Worm (Caenorhabditis elegans) whole organism, young adult: ENCODE results near the gene F21C10.13.

Experiments used
- B0261.1 ChIP-seq: sonication (generic microtip); optimal IDR thresholded peaks from 2 replicates; lab custom pipeline; 2016; ENCODE audit warnings: mild to moderate bottlenecking, missing genetic modification characterization, moderate library complexity, missing compliant biosample characterization
- D2030.7 ChIP-seq: fragments of 200-800 bp; sonication (Bioruptor generic); IDR thresholded peaks from 2 replicates; pipeline ENCODE4 v1.3.6; 2022; ENCODE audit warnings: missing genetic modification reagents, missing genetic modification characterization, missing compliant biosample characterization
- F49E8.2 ChIP-seq: sonication (generic microtip); optimal IDR thresholded peaks from 3 replicates; lab custom pipeline; 2017; ENCODE audit warnings: missing genetic modification characterization, mild to moderate bottlenecking, missing compliant biosample characterization, antibody characterized with exemption, moderate library complexity; ENCODE audit not compliant: insufficient read depth
- F55B11.4 ChIP-seq: sonication (generic microtip); optimal IDR thresholded peaks from 2 replicates; lab custom pipeline; 2016; ENCODE audit warnings: missing compliant biosample characterization, missing genetic modification characterization, borderline replicate concordance; ENCODE audit not compliant: insufficient read depth
- F57A8.1 ChIP-seq: fragments of 200-800 bp; sonication (Bioruptor generic); optimal IDR thresholded peaks from 2 replicates; lab custom pipeline; 2018; ENCODE audit warnings: mild to moderate bottlenecking, missing genetic modification characterization, moderate library complexity, missing compliant biosample characterization
- F57C9.4 ChIP-seq: sonication (generic microtip); optimal IDR thresholded peaks from 2 replicates; lab custom pipeline; 2017; ENCODE audit warnings: mild to moderate bottlenecking, missing genetic modification characterization, missing compliant biosample characterization
- K11D2.4 ChIP-seq: fragments of 200-800 bp; sonication (Bioruptor generic); IDR thresholded peaks from 2 replicates; pipeline ENCODE4 v1.3.6; 2022; ENCODE audit warnings: missing genetic modification reagents, missing genetic modification characterization, missing compliant biosample characterization
- T07F8.4 ChIP-seq: sonication (generic microtip); optimal IDR thresholded peaks from 2 replicates; lab custom pipeline; 2016; ENCODE audit warnings: mild to moderate bottlenecking, missing genetic modification characterization, moderate library complexity, missing compliant biosample characterization
- T26A5.8 ChIP-seq: sonication (generic microtip); optimal IDR thresholded peaks from 2 replicates; lab custom pipeline; 2016; ENCODE audit warnings: missing genetic modification characterization, missing compliant biosample characterization
- Y53F4B.3 ChIP-seq: fragments of 200-800 bp; sonication (Bioruptor generic); IDR thresholded peaks from 2 replicates; pipeline ENCODE4 v1.3.6; 2022; ENCODE audit warnings: missing genetic modification reagents, missing genetic modification characterization, missing compliant biosample characterization
- Y56A3A.18 ChIP-seq: fragments of 200-800 bp; sonication (Bioruptor generic); IDR thresholded peaks from 2 replicates; pipeline ENCODE4 v1.3.6; 2022; ENCODE audit warnings: missing genetic modification reagents, missing genetic modification characterization, missing compliant biosample characterization
- ZK185.1 ChIP-seq: sonication (generic microtip); optimal IDR thresholded peaks from 2 replicates; lab custom pipeline; 2016; ENCODE audit warnings: mild to moderate bottlenecking, missing genetic modification characterization, missing compliant biosample characterization; ENCODE audit not compliant: poor library complexity, severe bottlenecking
- akir-1 ChIP-seq: fragments of 200-800 bp; sonication (Bioruptor generic); optimal IDR thresholded peaks from 2 replicates; lab custom pipeline; 2018; ENCODE audit warnings: mild to moderate bottlenecking, missing genetic modification characterization, moderate library complexity, missing compliant biosample characterization
- athp-1 ChIP-seq: sonication (generic microtip); optimal IDR thresholded peaks from 2 replicates; lab custom pipeline; 2017; ENCODE audit warnings: mild to moderate bottlenecking, missing genetic modification characterization, missing compliant biosample characterization
- attf-5 ChIP-seq: fragments of 200-800 bp; sonication (Bioruptor generic); optimal IDR thresholded peaks from 2 replicates; lab custom pipeline; 2018; ENCODE audit warnings: mild to moderate bottlenecking, missing genetic modification characterization, missing compliant biosample characterization
- bed-1 ChIP-seq: fragments of 200-800 bp; sonication (Bioruptor generic); IDR thresholded peaks from 2 replicates; pipeline ENCODE4 v1.3.6; 2022; ENCODE audit warnings: missing genetic modification reagents, missing genetic modification characterization, missing compliant biosample characterization
- cebp-1 ChIP-seq, 2 experiments: fragments of 200-800 bp in 1 of 2; sonication (Bioruptor generic) in 1 of 2; sonication (generic microtip) in 1 of 2; IDR thresholded peaks in 1 of 2; optimal IDR thresholded peaks in 1 of 2; 2 replicates each; pipeline versions ENCODE4 v1.3.6 to Lab custom; 2017 to 2022; ENCODE audit warnings: missing compliant biosample characterization in 2 of 2, missing genetic modification characterization in 2 of 2, mild to moderate bottlenecking in 1 of 2, missing genetic modification reagents in 1 of 2, moderate library complexity in 1 of 2
- dox-1 ChIP-seq: fragments of 200-800 bp; sonication (Bioruptor generic); IDR thresholded peaks from 2 replicates; pipeline ENCODE4 v1.3.6; 2022; ENCODE audit warnings: missing genetic modification reagents, missing genetic modification characterization, missing compliant biosample characterization
- dpff-1 ChIP-seq: sonication (generic microtip); optimal IDR thresholded peaks from 2 replicates; lab custom pipeline; 2017; ENCODE audit warnings: mild to moderate bottlenecking, missing genetic modification characterization, missing compliant biosample characterization
- egl-18 ChIP-seq: fragments of 200-800 bp; sonication (Bioruptor generic); IDR thresholded peaks from 2 replicates; pipeline ENCODE4 v1.3.6; 2022; ENCODE audit warnings: missing genetic modification reagents, missing genetic modification characterization, missing compliant biosample characterization
- ets-4 ChIP-seq: fragments of 200-800 bp; sonication (Bioruptor generic); optimal IDR thresholded peaks from 2 replicates; lab custom pipeline; 2018; ENCODE audit warnings: mild to moderate bottlenecking, missing genetic modification characterization, missing compliant biosample characterization
- him-1 ChIP-seq: sonication (generic microtip); optimal IDR thresholded peaks from 2 replicates; lab custom pipeline; 2016; ENCODE audit warnings: missing genotype, missing genetic modification reagents, missing genetic modification characterization, missing compliant biosample characterization
- hmg-20 ChIP-seq: fragments of 200-800 bp; sonication (Bioruptor generic); IDR thresholded peaks from 2 replicates; pipeline ENCODE4 v1.3.6; 2022; ENCODE audit warnings: missing genetic modification reagents, missing genetic modification characterization, missing compliant biosample characterization
- hsf-1 ChIP-seq: fragments of 200-800 bp; sonication (Bioruptor generic); IDR thresholded peaks from 2 replicates; pipeline ENCODE4 v1.3.6; 2022; ENCODE audit warnings: missing genetic modification reagents, missing genetic modification characterization, missing compliant biosample characterization
- let-526 ChIP-seq: fragments of 200-800 bp; sonication (Bioruptor generic); IDR thresholded peaks from 2 replicates; pipeline ENCODE4 v1.3.6; 2022; ENCODE audit warnings: missing genetic modification reagents, missing genetic modification characterization, missing compliant biosample characterization
- let-607 ChIP-seq, 2 experiments: fragments of 200-800 bp in 1 of 2; sonication (Bioruptor generic) in 1 of 2; sonication (generic microtip) in 1 of 2; optimal IDR thresholded peaks; 2 replicates each; lab custom pipeline; 2016 to 2018; ENCODE audit warnings: mild to moderate bottlenecking in 2 of 2, missing compliant biosample characterization in 2 of 2, missing genetic modification characterization in 2 of 2, moderate library complexity in 2 of 2, missing genotype in 1 of 2
- lin-26 ChIP-seq: fragments of 200-800 bp; sonication (Bioruptor generic); IDR thresholded peaks from 2 replicates; pipeline ENCODE4 v1.3.6; 2022; ENCODE audit warnings: missing genetic modification reagents, missing genetic modification characterization, missing compliant biosample characterization
- lin-40 ChIP-seq: sonication (generic microtip); optimal IDR thresholded peaks from 2 replicates; lab custom pipeline; 2016; ENCODE audit warnings: missing genetic modification characterization, mild to moderate bottlenecking, missing compliant biosample characterization, missing genotype, missing genetic modification reagents
- lsy-27 ChIP-seq: sonication (generic microtip); optimal IDR thresholded peaks from 2 replicates; lab custom pipeline; 2017; ENCODE audit warnings: missing genetic modification characterization, mild to moderate bottlenecking, missing compliant biosample characterization, antibody characterized with exemption, missing genotype, borderline replicate concordance; ENCODE audit not compliant: insufficient read depth
- madf-8 ChIP-seq: fragments of 200-800 bp; sonication (Bioruptor generic); conservative IDR thresholded peaks from 2 replicates; pipeline ENCODE4 v1.3.6; 2022; ENCODE audit warnings: missing genetic modification reagents, missing genetic modification characterization, missing compliant biosample characterization
- mcd-1 ChIP-seq: fragments of 200-800 bp; sonication (Bioruptor generic); IDR thresholded peaks from 2 replicates; pipeline ENCODE4 v1.3.6; 2022; ENCODE audit warnings: missing genetic modification reagents, missing genetic modification characterization, missing compliant biosample characterization
- nfyb-1 ChIP-seq: fragments of 200-800 bp; sonication (Bioruptor generic); IDR thresholded peaks from 2 replicates; pipeline ENCODE4 v1.3.6; 2022; ENCODE audit warnings: missing genetic modification reagents, missing genetic modification characterization, missing compliant biosample characterization
- nhr-179 ChIP-seq: sonication (generic microtip); optimal IDR thresholded peaks from 2 replicates; lab custom pipeline; 2016; ENCODE audit warnings: mild to moderate bottlenecking, missing genetic modification characterization, missing compliant biosample characterization
- nhr-27 ChIP-seq: fragments of 200-800 bp; sonication (Bioruptor generic); optimal IDR thresholded peaks from 2 replicates; lab custom pipeline; 2018; ENCODE audit warnings: mild to moderate bottlenecking, missing genetic modification characterization, moderate library complexity, missing compliant biosample characterization
- nhr-80 ChIP-seq: sonication (generic microtip); optimal IDR thresholded peaks from 2 replicates; lab custom pipeline; 2016; ENCODE audit warnings: missing genetic modification characterization, missing compliant biosample characterization
- nhr-90 ChIP-seq: sonication (generic microtip); optimal IDR thresholded peaks from 2 replicates; lab custom pipeline; 2016; ENCODE audit warnings: missing genotype, mild to moderate bottlenecking, missing genetic modification characterization, missing compliant biosample characterization
- snpc-4 ChIP-seq, 5 experiments: fragments of 150-350 bp in 1 of 5; sonication (generic microtip) in 4 of 5; optimal IDR thresholded peaks; 2 replicates each; lab custom pipeline; 2014 to 2018; ENCODE audit warnings: missing genetic modification characterization in 5 of 5, missing biosample characterization in 3 of 5, antibody characterized with exemption in 2 of 5, mild to moderate bottlenecking in 2 of 5, missing compliant biosample characterization in 2 of 5, missing genotype in 2 of 5, moderate library complexity in 2 of 5, missing genetic modification reagents in 1 of 5
- tbp1 ChIP-seq: fragments of 200-800 bp; sonication (Bioruptor generic); optimal IDR thresholded peaks from 2 replicates; lab custom pipeline; 2018; ENCODE audit warnings: mild to moderate bottlenecking, missing genetic modification characterization, missing compliant biosample characterization
- unc-62 ChIP-seq: fragments of 150-350 bp; optimal IDR thresholded peaks from 2 replicates; lab custom pipeline; 2014; ENCODE audit warnings: missing biosample characterization, missing genetic modification reagents, missing genetic modification characterization
- zim-3 ChIP-seq: sonication (generic microtip); optimal IDR thresholded peaks from 2 replicates; lab custom pipeline; 2017; ENCODE audit warnings: mild to moderate bottlenecking, missing genetic modification characterization, moderate library complexity, missing compliant biosample characterization
- ztf-18 ChIP-seq: sonication (generic microtip); optimal IDR thresholded peaks from 2 replicates; lab custom pipeline; 2016; ENCODE audit warnings: missing genotype, mild to moderate bottlenecking, missing genetic modification characterization, missing compliant biosample characterization
- ztf-22 ChIP-seq: fragments of 200-800 bp; sonication (Bioruptor generic); optimal IDR thresholded peaks from 2 replicates; lab custom pipeline; 2018; ENCODE audit warnings: mild to moderate bottlenecking, missing genetic modification characterization, moderate library complexity, missing compliant biosample characterization
- ztf-25 ChIP-seq: fragments of 200-800 bp; sonication (Bioruptor generic); IDR thresholded peaks from 2 replicates; pipeline ENCODE4 v1.3.6; 2022; ENCODE audit warnings: missing genetic modification reagents, missing genetic modification characterization, missing compliant biosample characterization
- ztf-3 ChIP-seq: fragments of 200-800 bp; sonication (Bioruptor generic); optimal IDR thresholded peaks from 2 replicates; lab custom pipeline; 2018; ENCODE audit warnings: mild to moderate bottlenecking, missing genetic modification characterization, missing compliant biosample characterization
- ztf-6 ChIP-seq: fragments of 200-800 bp; sonication (Bioruptor generic); IDR thresholded peaks from 2 replicates; pipeline ENCODE4 v1.3.6; 2022; ENCODE audit warnings: missing genetic modification reagents, missing genetic modification characterization, missing compliant biosample characterization

Gene F21C10.13

ce11 chrV:9078815-9079525, 43.1 kb upstream of the F21C10.13 start (continued):
- no peak for TF ChIP-seq egl-18 (GFP tag; lab: Robert Waterston, UW)
- TF ChIP-seq B0261.1 (tag; lab: Kevin White, UChicago) = no peak
- TF ChIP-seq F57A8.1 = no peak
- no peak for TF ChIP-seq bed-1 (GFP tag; lab: Robert Waterston, UW)
- TF ChIP-seq ztf-25 (GFP tag; lab: Robert Waterston, UW) = no peak
- TF ChIP-seq lsy-27 (tag; lab: Kevin White, UChicago) = no peak
- TF ChIP-seq F57C9.4 (tag; lab: Kevin White, UChicago) = no peak
- TF ChIP-seq attf-5 (GFP tag; lab: Kevin White, UChicago) = peak; percentile 29
- TF ChIP-seq akir-1 (GFP tag; lab: Kevin White, UChicago) = no peak
- no peak for TF ChIP-seq K11D2.4 (GFP tag; lab: Robert Waterston, UW)
- no peak for TF ChIP-seq zim-3 (tag; lab: Kevin White, UChicago)
- TF ChIP-seq nhr-179 (tag; lab: Kevin White, UChicago) = no peak
- TF ChIP-seq ets-4 (GFP tag; lab: Kevin White, UChicago) = no peak
- TF ChIP-seq ztf-3 (GFP tag; lab: Kevin White, UChicago) = no peak
- TF ChIP-seq ztf-6 (GFP tag; lab: Robert Waterston, UW) = no peak
- no peak for TF ChIP-seq Y56A3A.18 (GFP tag; lab: Robert Waterston, UW)
- TF ChIP-seq ztf-18 (tag; lab: Kevin White, UChicago) = no peak
- TF ChIP-seq lin-26 (GFP tag; lab: Robert Waterston, UW) = no peak
- no peak for TF ChIP-seq nfyb-1 (GFP tag; lab: Robert Waterston, UW)
- TF ChIP-seq hsf-1 (GFP tag; lab: Robert Waterston, UW) = no peak
- peak in 1 of 2 experiments; percentile 31 for TF ChIP-seq let-607 (tag; optimal IDR thresholded peaks at IDR 0.05; lab: Kevin White, UChicago)
- TF ChIP-seq dox-1 (GFP tag; lab: Robert Waterston, UW) = peak; percentile 49; the same call in 1 of the 2 replicates
- no peak for TF ChIP-seq F55B11.4
- no peak for TF ChIP-seq F49E8.2
- no peak for TF ChIP-seq him-1
- no peak for TF ChIP-seq athp-1 (tag; lab: Kevin White, UChicago)
- no peak for TF ChIP-seq Y53F4B.3 (GFP tag; lab: Robert Waterston, UW)
- TF ChIP-seq nhr-90 = peak; percentile 61
- TF ChIP-seq snpc-4 (GFP tag; optimal IDR thresholded peaks at IDR 0.05; lab: Kevin White, UChicago) = no peak
- peak in 1 of 4 experiments; percentile 1 for TF ChIP-seq snpc-4 (tag; optimal IDR thresholded peaks at IDR 0.05; lab: Kevin White, UChicago)
- no peak for TF ChIP-seq dpff-1
- TF ChIP-seq T07F8.4 = no peak
- no peak for TF ChIP-seq hmg-20 (GFP tag; lab: Robert Waterston, UW)
- no peak for TF ChIP-seq T26A5.8 (tag; lab: Kevin White, UChicago)
- peak; percentile 88 for TF ChIP-seq nhr-80 (tag; lab: Kevin White, UChicago)
- TF ChIP-seq unc-62 (GFP tag; lab: Kevin White, UChicago) = peak; percentile 19
- TF ChIP-seq D2030.7 (GFP tag; lab: Robert Waterston, UW) = no peak

ce11 chrV:9079965-9080432, 42.1 kb upstream of the F21C10.13 start:
- TF ChIP-seq ztf-22 (GFP tag; lab: Kevin White, UChicago) = peak; percentile 87
- peak; percentile 21 for TF ChIP-seq lin-40 (tag; lab: Kevin White, UChicago)
- TF ChIP-seq mcd-1 (GFP tag; lab: Robert Waterston, UW) = 0 out of 2 replicates have a peak, but pooled peaks have one; percentile 6
- peak; percentile 60 for TF ChIP-seq nfyb-1 (GFP tag; lab: Robert Waterston, UW)
- TF ChIP-seq attf-5 (GFP tag; lab: Kevin White, UChicago) = peak; percentile 4
- TF ChIP-seq nhr-80 (tag; lab: Kevin White, UChicago) = peak; percentile 99
- no peak for TF ChIP-seq nhr-27 (tag; lab: Kevin White, UChicago)
- TF ChIP-seq let-526 (GFP tag; lab: Robert Waterston, UW) = peak; percentile 4; the same call in 1 of the 2 replicates
- TF ChIP-seq cebp-1 (GFP tag; IDR thresholded peaks at IDR 0.05; lab: Robert Waterston, UW) = peak; percentile 22; the same call in 1 of the 2 replicates
- TF ChIP-seq cebp-1 (tag; optimal IDR thresholded peaks at IDR 0.05; lab: Kevin White, UChicago) = peak; percentile 68
- TF ChIP-seq madf-8 (GFP tag; lab: Robert Waterston, UW) = no peak
- TF ChIP-seq ZK185.1 (tag; lab: Kevin White, UChicago) = peak; percentile 19
- peak; percentile 31 for TF ChIP-seq tbp1 (GFP tag; lab: Kevin White, UChicago)
